Worm (Caenorhabditis elegans) whole organism, young adult: Measurements from ENCODE around the gene F58F12.12.

Experiments
- B0336.3 ChIP-seq: fragments of 200-800 bp; sonication (Bioruptor generic); IDR thresholded peaks from 2 replicates; pipeline ENCODE4 v1.3.6; 2022; ENCODE audit warnings: missing genetic modification characterization, missing compliant biosample characterization
- C17E4.6 ChIP-seq: fragments of 200-800 bp; sonication (Bioruptor generic); IDR thresholded peaks from 2 replicates; pipeline ENCODE4 v1.3.6; 2022; ENCODE audit warnings: missing genetic modification reagents, missing genetic modification characterization, missing compliant biosample characterization
- D2030.7 ChIP-seq: fragments of 200-800 bp; sonication (Bioruptor generic); IDR thresholded peaks from 2 replicates; pipeline ENCODE4 v1.3.6; 2022; ENCODE audit warnings: missing genetic modification reagents, missing genetic modification characterization, missing compliant biosample characterization
- F23B12.7 ChIP-seq: sonication (generic microtip); optimal IDR thresholded peaks from 2 replicates; lab custom pipeline; 2017; ENCODE audit warnings: missing genetic modification characterization, mild to moderate bottlenecking, missing compliant biosample characterization, antibody characterized with exemption, moderate library complexity; ENCODE audit not compliant: insufficient read depth
- F37B4.10 ChIP-seq: fragments of 200-800 bp; sonication (Bioruptor generic); IDR thresholded peaks from 2 replicates; pipeline ENCODE4 v1.3.6; 2022; ENCODE audit warnings: missing genetic modification characterization, missing compliant biosample characterization
- F52B5.7 ChIP-seq: sonication (generic microtip); optimal IDR thresholded peaks from 2 replicates; lab custom pipeline; 2016; ENCODE audit warnings: mild to moderate bottlenecking, missing genetic modification characterization, missing compliant biosample characterization
- K11D2.4 ChIP-seq: fragments of 200-800 bp; sonication (Bioruptor generic); IDR thresholded peaks from 2 replicates; pipeline ENCODE4 v1.3.6; 2022; ENCODE audit warnings: missing genetic modification reagents, missing genetic modification characterization, missing compliant biosample characterization
- K12H6.12 ChIP-seq: fragments of 200-800 bp; sonication (Bioruptor generic); optimal IDR thresholded peaks from 2 replicates; lab custom pipeline; 2018; ENCODE audit warnings: mild to moderate bottlenecking, missing genetic modification characterization, missing compliant biosample characterization
- ZK185.1 ChIP-seq: sonication (generic microtip); optimal IDR thresholded peaks from 2 replicates; lab custom pipeline; 2016; ENCODE audit warnings: mild to moderate bottlenecking, missing genetic modification characterization, missing compliant biosample characterization; ENCODE audit not compliant: poor library complexity, severe bottlenecking
- aptf-2 ChIP-seq: fragments of 200-800 bp; sonication (Bioruptor generic); conservative IDR thresholded peaks from 2 replicates; pipeline ENCODE4 v1.3.6; 2022; ENCODE audit warnings: missing genetic modification reagents, missing genetic modification characterization, missing compliant biosample characterization
- athp-1 ChIP-seq: sonication (generic microtip); optimal IDR thresholded peaks from 2 replicates; lab custom pipeline; 2017; ENCODE audit warnings: mild to moderate bottlenecking, missing genetic modification characterization, missing compliant biosample characterization
- attf-5 ChIP-seq: fragments of 200-800 bp; sonication (Bioruptor generic); optimal IDR thresholded peaks from 2 replicates; lab custom pipeline; 2018; ENCODE audit warnings: mild to moderate bottlenecking, missing genetic modification characterization, missing compliant biosample characterization
- ccch-3 ChIP-seq: fragments of 200-800 bp; sonication (Bioruptor generic); optimal IDR thresholded peaks from 2 replicates; lab custom pipeline; 2018; ENCODE audit warnings: mild to moderate bottlenecking, missing genetic modification characterization, missing compliant biosample characterization
- ceh-40 ChIP-seq: fragments of 200-800 bp; sonication (Bioruptor generic); IDR thresholded peaks from 2 replicates; pipeline ENCODE4 v1.3.6; 2022; ENCODE audit warnings: missing genetic modification characterization, missing compliant biosample characterization
- ceh-58 ChIP-seq: fragments of 200-800 bp; sonication (Bioruptor generic); IDR thresholded peaks from 2 replicates; pipeline ENCODE4 v1.3.6; 2022; ENCODE audit warnings: missing genetic modification characterization, missing compliant biosample characterization
- chd-7 ChIP-seq: sonication (generic microtip); optimal IDR thresholded peaks from 2 replicates; lab custom pipeline; 2016; ENCODE audit warnings: mild to moderate bottlenecking, missing genetic modification characterization, moderate library complexity, missing compliant biosample characterization
- die-1 ChIP-seq: sonication (generic microtip); optimal IDR thresholded peaks from 2 replicates; lab custom pipeline; 2016; ENCODE audit warnings: missing genotype, mild to moderate bottlenecking, missing genetic modification characterization, missing compliant biosample characterization
- dox-1 ChIP-seq: fragments of 200-800 bp; sonication (Bioruptor generic); IDR thresholded peaks from 2 replicates; pipeline ENCODE4 v1.3.6; 2022; ENCODE audit warnings: missing genetic modification reagents, missing genetic modification characterization, missing compliant biosample characterization
- dpff-1 ChIP-seq: sonication (generic microtip); optimal IDR thresholded peaks from 2 replicates; lab custom pipeline; 2017; ENCODE audit warnings: mild to moderate bottlenecking, missing genetic modification characterization, missing compliant biosample characterization
- dpl-1 ChIP-seq: fragments of 150-350 bp; optimal IDR thresholded peaks from 2 replicates; lab custom pipeline; 2014; ENCODE audit warnings: missing biosample characterization, missing genetic modification reagents, missing genetic modification characterization
- egl-18 ChIP-seq: fragments of 200-800 bp; sonication (Bioruptor generic); IDR thresholded peaks from 2 replicates; pipeline ENCODE4 v1.3.6; 2022; ENCODE audit warnings: missing genetic modification reagents, missing genetic modification characterization, missing compliant biosample characterization
- egl-44 ChIP-seq: fragments of 200-800 bp; sonication (Bioruptor generic); IDR thresholded peaks from 2 replicates; pipeline ENCODE4 v1.3.6; 2022; ENCODE audit warnings: missing genetic modification reagents, missing genetic modification characterization, missing compliant biosample characterization
- ekl-4 ChIP-seq: fragments of 200-800 bp; sonication (Bioruptor generic); IDR thresholded peaks from 2 replicates; pipeline ENCODE4 v1.3.6; 2022; ENCODE audit warnings: missing genetic modification reagents, missing genetic modification characterization, missing compliant biosample characterization
- ets-4 ChIP-seq: fragments of 200-800 bp; sonication (Bioruptor generic); optimal IDR thresholded peaks from 2 replicates; lab custom pipeline; 2018; ENCODE audit warnings: mild to moderate bottlenecking, missing genetic modification characterization, missing compliant biosample characterization
- hlh-26 ChIP-seq: fragments of 200-800 bp; sonication (Bioruptor generic); conservative IDR thresholded peaks from 2 replicates; pipeline ENCODE4 v1.3.6; 2022; ENCODE audit warnings: missing genetic modification reagents, missing genetic modification characterization, missing compliant biosample characterization
- hmg-1.2 ChIP-seq: fragments of 200-800 bp; sonication (Bioruptor generic); IDR thresholded peaks from 2 replicates; pipeline ENCODE4 v1.3.6; 2022; ENCODE audit warnings: missing genetic modification reagents, missing genetic modification characterization, missing compliant biosample characterization
- hmg-20 ChIP-seq: fragments of 200-800 bp; sonication (Bioruptor generic); IDR thresholded peaks from 2 replicates; pipeline ENCODE4 v1.3.6; 2022; ENCODE audit warnings: missing genetic modification reagents, missing genetic modification characterization, missing compliant biosample characterization
- hsf-1 ChIP-seq: fragments of 200-800 bp; sonication (Bioruptor generic); IDR thresholded peaks from 2 replicates; pipeline ENCODE4 v1.3.6; 2022; ENCODE audit warnings: missing genetic modification reagents, missing genetic modification characterization, missing compliant biosample characterization
- let-526 ChIP-seq: fragments of 200-800 bp; sonication (Bioruptor generic); IDR thresholded peaks from 2 replicates; pipeline ENCODE4 v1.3.6; 2022; ENCODE audit warnings: missing genetic modification reagents, missing genetic modification characterization, missing compliant biosample characterization
- lin-35 ChIP-seq, 3 experiments: fragments of 150-350 bp in 2 of 3; sonication (generic microtip) in 1 of 3; optimal IDR thresholded peaks; 2 replicates each; lab custom pipeline; 2014 to 2018; ENCODE audit warnings: missing biosample characterization in 3 of 3, missing genetic modification characterization in 3 of 3, missing genetic modification reagents in 3 of 3
- lin-40 ChIP-seq: sonication (generic microtip); optimal IDR thresholded peaks from 2 replicates; lab custom pipeline; 2016; ENCODE audit warnings: missing genetic modification characterization, mild to moderate bottlenecking, missing compliant biosample characterization, missing genotype, missing genetic modification reagents
- lir-1 ChIP-seq: fragments of 200-800 bp; sonication (Bioruptor generic); conservative IDR thresholded peaks from 2 replicates; pipeline ENCODE4 v1.3.6; 2022; ENCODE audit warnings: missing genetic modification reagents, missing genetic modification characterization, missing compliant biosample characterization
- madf-10 ChIP-seq: sonication (generic microtip); optimal IDR thresholded peaks from 2 replicates; lab custom pipeline; 2016; ENCODE audit warnings: mild to moderate bottlenecking, missing genetic modification characterization, missing compliant biosample characterization
- madf-3 ChIP-seq: fragments of 200-800 bp; sonication (Bioruptor generic); IDR thresholded peaks from 2 replicates; pipeline ENCODE4 v1.3.6; 2022; ENCODE audit warnings: missing genetic modification reagents, missing genetic modification characterization, missing compliant biosample characterization
- madf-8 ChIP-seq: fragments of 200-800 bp; sonication (Bioruptor generic); conservative IDR thresholded peaks from 2 replicates; pipeline ENCODE4 v1.3.6; 2022; ENCODE audit warnings: missing genetic modification reagents, missing genetic modification characterization, missing compliant biosample characterization
- mes-4 ChIP-seq: sonication (generic microtip); optimal IDR thresholded peaks from 2 replicates; lab custom pipeline; 2016; ENCODE audit warnings: missing genotype, missing genetic modification characterization, missing compliant biosample characterization
- nhr-179 ChIP-seq: sonication (generic microtip); optimal IDR thresholded peaks from 2 replicates; lab custom pipeline; 2016; ENCODE audit warnings: mild to moderate bottlenecking, missing genetic modification characterization, missing compliant biosample characterization
- nhr-90 ChIP-seq: sonication (generic microtip); optimal IDR thresholded peaks from 2 replicates; lab custom pipeline; 2016; ENCODE audit warnings: missing genotype, mild to moderate bottlenecking, missing genetic modification characterization, missing compliant biosample characterization
- pha-4 ChIP-seq: fragments of 150-350 bp; sonication (generic microtip); optimal IDR thresholded peaks from 2 replicates; lab custom pipeline; 2014; ENCODE audit warnings: missing biosample characterization, missing genetic modification reagents, missing genetic modification characterization
- rcor-1 ChIP-seq: fragments of 200-800 bp; sonication (Bioruptor generic); IDR thresholded peaks from 2 replicates; pipeline ENCODE4 v1.3.6; 2022; ENCODE audit warnings: missing genetic modification reagents, missing genetic modification characterization, missing compliant biosample characterization
- rec-8 ChIP-seq, 2 experiments: sonication (generic microtip); optimal IDR thresholded peaks; 2 replicates each; lab custom pipeline; 2016; ENCODE audit warnings: mild to moderate bottlenecking in 2 of 2, missing genetic modification characterization in 2 of 2, missing genetic modification reagents in 2 of 2, missing genotype in 2 of 2, missing biosample characterization in 1 of 2, missing compliant biosample characterization in 1 of 2, moderate library complexity in 1 of 2
- snpc-3.4 ChIP-seq: sonication (generic microtip); optimal IDR thresholded peaks from 2 replicates; lab custom pipeline; 2017; ENCODE audit warnings: missing genetic modification characterization, mild to moderate bottlenecking, missing compliant biosample characterization, antibody characterized with exemption, moderate library complexity, missing genotype, missing genetic modification reagents
- sptf-2 ChIP-seq: fragments of 200-800 bp; sonication (Bioruptor generic); optimal IDR thresholded peaks from 2 replicates; lab custom pipeline; 2018; ENCODE audit warnings: mild to moderate bottlenecking, missing genetic modification characterization, missing compliant biosample characterization
- tbx-9 ChIP-seq: sonication (generic microtip); optimal IDR thresholded peaks from 2 replicates; lab custom pipeline; 2016; ENCODE audit warnings: borderline replicate concordance, missing genetic modification characterization, inconsistent platforms, missing compliant biosample characterization
- unc-130 ChIP-seq: sonication (generic microtip); optimal IDR thresholded peaks from 2 replicates; lab custom pipeline; 2016; ENCODE audit warnings: missing genetic modification reagents, missing genetic modification characterization, missing compliant biosample characterization
- zfh-2 ChIP-seq: fragments of 200-800 bp; sonication (Bioruptor generic); conservative IDR thresholded peaks from 2 replicates; pipeline ENCODE4 v1.3.6; 2022; ENCODE audit warnings: missing genetic modification reagents, missing genetic modification characterization, missing compliant biosample characterization
- ztf-18 ChIP-seq: sonication (generic microtip); optimal IDR thresholded peaks from 2 replicates; lab custom pipeline; 2016; ENCODE audit warnings: missing genotype, mild to moderate bottlenecking, missing genetic modification characterization, missing compliant biosample characterization
- ztf-28 ChIP-seq: fragments of 200-800 bp; sonication (Bioruptor generic); IDR thresholded peaks from 2 replicates; pipeline ENCODE4 v1.3.6; 2022; ENCODE audit warnings: missing genetic modification reagents, missing genetic modification characterization, missing compliant biosample characterization

F58F12.12 gene

DNA sequence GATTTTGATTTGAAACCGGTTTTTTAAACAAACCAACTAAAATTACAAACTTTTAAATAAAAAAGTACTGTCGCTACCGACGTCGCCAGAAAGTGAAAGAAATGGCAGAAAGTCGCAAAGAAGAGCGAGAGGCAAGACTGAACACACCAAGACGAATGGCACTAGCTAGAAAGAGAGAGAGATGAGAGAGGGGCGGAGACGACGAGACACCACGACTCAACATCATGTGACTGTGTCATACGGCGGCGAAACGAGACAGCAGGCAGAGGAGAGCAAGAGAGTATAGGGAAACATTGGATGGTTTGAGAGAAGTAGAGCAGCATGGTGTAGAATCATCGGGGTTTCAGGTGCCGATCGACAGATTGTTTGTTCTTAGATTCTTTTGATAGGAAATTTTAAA lies 32.6 kb upstream of the F58F12.12 start (continued):
- TF ChIP-seq F37B4.10 (GFP tag; lab: Robert Waterston, UW) (no peak), aptf-2 (GFP tag; lab: Robert Waterston, UW) (no peak), mes-4 (tag; lab: Kevin White, UChicago) (no peak), ceh-58 (no peak), snpc-3.4 (tag; lab: Kevin White, UChicago) (no peak), pha-4 (tag; lab: Kevin White, UChicago) (peak; percentile 79), lir-1 (GFP tag; lab: Robert Waterston, UW) (peak; percentile 69; the same call in 1 of the 2 replicates), madf-8 (no peak), ekl-4 (peak; percentile 90), sptf-2 (no peak), chd-7 (peak; percentile 64), egl-18 (GFP tag; lab: Robert Waterston, UW) (peak; percentile 42; the same call in 1 of the 2 replicates), tbx-9 (tag; lab: Kevin White, UChicago) (no peak), D2030.7 (GFP tag; lab: Robert Waterston, UW) (no peak), attf-5 (GFP tag; lab: Kevin White, UChicago) (peak; percentile 82), die-1 (tag; lab: Kevin White, UChicago) (peak; percentile 35), C17E4.6 (GFP tag; lab: Robert Waterston, UW) (0 out of 2 replicates have a peak, but pooled peaks have one; percentile 38), nhr-179 (tag; lab: Kevin White, UChicago) (no peak), rcor-1 (GFP tag; lab: Robert Waterston, UW) (0 out of 2 replicates have a peak, but pooled peaks have one; percentile 28), F52B5.7 (no peak), dpl-1 (GFP tag; lab: Kevin White, UChicago) (no peak), hlh-26 (GFP tag; lab: Robert Waterston, UW) (no peak), egl-44 (GFP tag; lab: Robert Waterston, UW) (peak; percentile 81), let-526 (GFP tag; lab: Robert Waterston, UW) (peak; percentile 75; the same call in 1 of the 2 replicates), K11D2.4 (GFP tag; lab: Robert Waterston, UW) (peak; percentile 80), ceh-40 (GFP tag; lab: Robert Waterston, UW) (no peak), lin-35 (GFP tag; optimal IDR thresholded peaks at IDR 0.05; lab: Kevin White, UChicago) (peak in 1 of 3 experiments; percentile 80), zfh-2 (GFP tag; lab: Robert Waterston, UW) (peak; percentile 82), rec-8 (tag; optimal IDR thresholded peaks at IDR 0.05; lab: Kevin White, UChicago) (no peak), madf-10 (peak; percentile 82), ztf-28 (GFP tag; lab: Robert Waterston, UW) (no peak), hmg-20 (GFP tag; lab: Robert Waterston, UW) (no peak), F23B12.7 (tag; lab: Kevin White, UChicago) (peak; percentile 42), ets-4 (GFP tag; lab: Kevin White, UChicago) (peak; percentile 48), ZK185.1 (peak; percentile 83), B0336.3 (GFP tag; lab: Robert Waterston, UW) (no peak), madf-3 (GFP tag; lab: Robert Waterston, UW) (0 out of 2 replicates have a peak, but pooled peaks have one; percentile 67), nhr-90 (tag; lab: Kevin White, UChicago) (no peak), dox-1 (GFP tag; lab: Robert Waterston, UW) (peak; percentile 54; the same call in 1 of the 2 replicates), ztf-18 (tag; lab: Kevin White, UChicago) (peak; percentile 63), hmg-1.2 (GFP tag; lab: Robert Waterston, UW) (peak; percentile 80), lin-40 (tag; lab: Kevin White, UChicago) (peak; percentile 84), unc-130 (GFP tag; lab: Kevin White, UChicago) (no peak), hsf-1 (GFP tag; lab: Robert Waterston, UW) (0 out of 2 replicates have a peak, but pooled peaks have one; percentile 53), ccch-3 (GFP tag; lab: Kevin White, UChicago) (no peak), dpff-1 (tag; lab: Kevin White, UChicago) (no peak), athp-1 (tag; lab: Kevin White, UChicago) (no peak), K12H6.12 (tag; lab: Kevin White, UChicago) (peak; percentile 75)
